Worm (Caenorhabditis elegans) whole organism, late embryonic: ENCODE results near the gene K08F4.3.

Source experiments
- T23F11.4 ChIP-seq: fragments of 200-800 bp; sonication (Bioruptor generic); optimal IDR thresholded peaks from 2 replicates; lab custom pipeline; 2018; ENCODE audit warnings: mild to moderate bottlenecking, missing genetic modification characterization, missing compliant biosample characterization
- ama-1 ChIP-seq: fragments of 150-350 bp; optimal IDR thresholded peaks from 2 replicates; lab custom pipeline; 2014
- che-1 ChIP-seq: sonication (generic microtip); optimal IDR thresholded peaks from 2 replicates; lab custom pipeline; 2016; ENCODE audit warnings: mild to moderate bottlenecking, missing genetic modification characterization, missing compliant biosample characterization
- nfya-1 ChIP-seq: sonication (generic microtip); optimal IDR thresholded peaks from 2 replicates; lab custom pipeline; 2017; ENCODE audit warnings: missing genetic modification characterization, mild to moderate bottlenecking, missing compliant biosample characterization, antibody characterized with exemption, moderate library complexity
- pag-3 ChIP-seq: sonication (generic microtip); optimal IDR thresholded peaks from 2 replicates; lab custom pipeline; 2016; ENCODE audit warnings: missing compliant biosample characterization, missing genetic modification characterization, borderline replicate concordance
- pha-4 ChIP-seq: fragments of 150-350 bp; optimal IDR thresholded peaks from 2 replicates; lab custom pipeline; 2018; ENCODE audit warnings: missing biosample characterization, missing genetic modification reagents, missing genetic modification characterization
- pqm-1 ChIP-seq: sonication (generic microtip); optimal IDR thresholded peaks from 2 replicates; lab custom pipeline; 2016; ENCODE audit warnings: missing genetic modification characterization, missing compliant biosample characterization
- tbx-7 ChIP-seq: sonication (generic microtip); optimal IDR thresholded peaks from 2 replicates; lab custom pipeline; 2016; ENCODE audit warnings: missing genotype, missing genetic modification characterization, missing compliant biosample characterization
- unc-86 ChIP-seq: sonication (generic microtip); optimal IDR thresholded peaks from 2 replicates; lab custom pipeline; 2016; ENCODE audit warnings: missing genetic modification characterization, missing compliant biosample characterization

DNA sequence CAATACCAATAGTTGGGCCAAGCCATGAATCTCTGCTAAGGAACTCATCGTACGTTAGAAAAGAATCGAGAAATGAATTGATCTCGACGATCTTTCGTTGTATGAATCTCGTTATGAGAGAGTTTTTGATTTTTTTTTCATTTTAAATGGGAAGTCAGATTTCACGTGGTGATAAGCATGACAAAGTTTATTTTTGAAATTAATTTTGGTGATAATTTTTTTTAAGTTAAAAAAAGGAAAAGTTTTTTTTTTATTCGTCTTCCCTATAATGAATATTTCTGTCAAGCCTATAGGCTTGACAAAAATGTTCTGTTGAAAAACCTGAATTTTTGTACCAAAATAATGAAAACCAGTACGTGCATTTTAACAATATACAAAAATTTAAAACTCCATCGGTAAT is 6.8 kb downstream of the K08F4.3 start, which contains the start of gene K08F4.5:
- TF ChIP-seq tbx-7 (tag; lab: Kevin White, UChicago) (no peak), ama-1 (lab: Kevin White, UChicago) (no peak), pqm-1 (no peak), pag-3 (tag; lab: Kevin White, UChicago) (no peak), T23F11.4 (GFP tag; lab: Kevin White, UChicago) (no peak), pha-4 (tag; lab: Kevin White, UChicago) (no peak), unc-86 (tag; lab: Kevin White, UChicago) (no peak), che-1 (tag; lab: Kevin White, UChicago) (no peak), nfya-1 (tag; lab: Kevin White, UChicago) (no peak)
